Worm (Caenorhabditis elegans) whole organism, young adult: Measurements from ENCODE around the gene R08B4.3.

Experiments
- B0035.1 ChIP-seq: sonication (generic microtip); optimal IDR thresholded peaks from 2 replicates; lab custom pipeline; 2016; ENCODE audit warnings: missing genetic modification characterization, mild to moderate bottlenecking, missing compliant biosample characterization, missing genotype, missing genetic modification reagents
- B0261.1 ChIP-seq: sonication (generic microtip); optimal IDR thresholded peaks from 2 replicates; lab custom pipeline; 2016; ENCODE audit warnings: mild to moderate bottlenecking, missing genetic modification characterization, moderate library complexity, missing compliant biosample characterization
- F10E7.11 ChIP-seq: sonication (generic microtip); optimal IDR thresholded peaks from 2 replicates; lab custom pipeline; 2017; ENCODE audit warnings: mild to moderate bottlenecking, missing genetic modification characterization, moderate library complexity, missing compliant biosample characterization
- F22D6.2 ChIP-seq: sonication (generic microtip); optimal IDR thresholded peaks from 2 replicates; lab custom pipeline; 2016; ENCODE audit warnings: mild to moderate bottlenecking, missing genetic modification characterization, missing compliant biosample characterization
- F23B12.7 ChIP-seq: sonication (generic microtip); optimal IDR thresholded peaks from 2 replicates; lab custom pipeline; 2017; ENCODE audit warnings: missing genetic modification characterization, mild to moderate bottlenecking, missing compliant biosample characterization, antibody characterized with exemption, moderate library complexity; ENCODE audit not compliant: insufficient read depth
- F33H1.4 ChIP-seq: fragments of 200-800 bp; sonication (Bioruptor generic); IDR thresholded peaks from 2 replicates; pipeline ENCODE4 v1.3.6; 2022; ENCODE audit warnings: missing genetic modification reagents, missing genetic modification characterization, missing compliant biosample characterization
- F39B2.1 ChIP-seq: fragments of 200-800 bp; sonication (Bioruptor generic); IDR thresholded peaks from 2 replicates; pipeline ENCODE4 v1.3.6; 2022; ENCODE audit warnings: missing genetic modification reagents, missing genetic modification characterization, missing compliant biosample characterization
- F52B5.7 ChIP-seq: sonication (generic microtip); optimal IDR thresholded peaks from 2 replicates; lab custom pipeline; 2016; ENCODE audit warnings: mild to moderate bottlenecking, missing genetic modification characterization, missing compliant biosample characterization
- T07F8.4 ChIP-seq: sonication (generic microtip); optimal IDR thresholded peaks from 2 replicates; lab custom pipeline; 2016; ENCODE audit warnings: mild to moderate bottlenecking, missing genetic modification characterization, moderate library complexity, missing compliant biosample characterization
- T26A5.8 ChIP-seq: sonication (generic microtip); optimal IDR thresholded peaks from 2 replicates; lab custom pipeline; 2016; ENCODE audit warnings: missing genetic modification characterization, missing compliant biosample characterization
- Y53G8AR.9 ChIP-seq: fragments of 200-800 bp; sonication (Bioruptor generic); conservative IDR thresholded peaks from 2 replicates; pipeline ENCODE4 v1.3.6; 2022; ENCODE audit warnings: missing genetic modification reagents, missing genetic modification characterization, missing compliant biosample characterization
- ama-1 ChIP-seq, 3 experiments: fragments of 150-350 bp in 1 of 3; sonication (generic microtip) in 2 of 3; optimal IDR thresholded peaks; 2 replicates each; lab custom pipeline; 2014 to 2018; ENCODE audit warnings: missing biosample characterization in 2 of 3, missing genetic modification characterization in 2 of 3, missing genetic modification reagents in 2 of 3
- aptf-3 ChIP-seq: fragments of 200-800 bp; sonication (Bioruptor generic); IDR thresholded peaks from 2 replicates; pipeline ENCODE4 v1.3.6; 2022; ENCODE audit warnings: missing genetic modification characterization, missing compliant biosample characterization
- bed-1 ChIP-seq: fragments of 200-800 bp; sonication (Bioruptor generic); IDR thresholded peaks from 2 replicates; pipeline ENCODE4 v1.3.6; 2022; ENCODE audit warnings: missing genetic modification reagents, missing genetic modification characterization, missing compliant biosample characterization
- cebp-2 ChIP-seq: fragments of 200-800 bp; sonication (Bioruptor generic); IDR thresholded peaks from 2 replicates; pipeline ENCODE4 v1.3.6; 2022; ENCODE audit warnings: missing genetic modification characterization, missing compliant biosample characterization
- ceh-40 ChIP-seq: fragments of 200-800 bp; sonication (Bioruptor generic); IDR thresholded peaks from 2 replicates; pipeline ENCODE4 v1.3.6; 2022; ENCODE audit warnings: missing genetic modification characterization, missing compliant biosample characterization
- dox-1 ChIP-seq: fragments of 200-800 bp; sonication (Bioruptor generic); IDR thresholded peaks from 2 replicates; pipeline ENCODE4 v1.3.6; 2022; ENCODE audit warnings: missing genetic modification reagents, missing genetic modification characterization, missing compliant biosample characterization
- dpff-1 ChIP-seq: sonication (generic microtip); optimal IDR thresholded peaks from 2 replicates; lab custom pipeline; 2017; ENCODE audit warnings: mild to moderate bottlenecking, missing genetic modification characterization, missing compliant biosample characterization
- egl-18 ChIP-seq: fragments of 200-800 bp; sonication (Bioruptor generic); IDR thresholded peaks from 2 replicates; pipeline ENCODE4 v1.3.6; 2022; ENCODE audit warnings: missing genetic modification reagents, missing genetic modification characterization, missing compliant biosample characterization
- ekl-4 ChIP-seq: fragments of 200-800 bp; sonication (Bioruptor generic); IDR thresholded peaks from 2 replicates; pipeline ENCODE4 v1.3.6; 2022; ENCODE audit warnings: missing genetic modification reagents, missing genetic modification characterization, missing compliant biosample characterization
- ets-4 ChIP-seq: fragments of 200-800 bp; sonication (Bioruptor generic); optimal IDR thresholded peaks from 2 replicates; lab custom pipeline; 2018; ENCODE audit warnings: mild to moderate bottlenecking, missing genetic modification characterization, missing compliant biosample characterization
- gei-17 ChIP-seq: fragments of 200-800 bp; sonication (Bioruptor generic); optimal IDR thresholded peaks from 2 replicates; lab custom pipeline; 2018; ENCODE audit warnings: mild to moderate bottlenecking, missing genetic modification characterization, missing compliant biosample characterization
- him-1 ChIP-seq: sonication (generic microtip); optimal IDR thresholded peaks from 2 replicates; lab custom pipeline; 2016; ENCODE audit warnings: missing genotype, missing genetic modification reagents, missing genetic modification characterization, missing compliant biosample characterization
- hmg-20 ChIP-seq: fragments of 200-800 bp; sonication (Bioruptor generic); IDR thresholded peaks from 2 replicates; pipeline ENCODE4 v1.3.6; 2022; ENCODE audit warnings: missing genetic modification reagents, missing genetic modification characterization, missing compliant biosample characterization
- hrde-1 ChIP-seq: sonication (generic microtip); optimal IDR thresholded peaks from 2 replicates; lab custom pipeline; 2016; ENCODE audit warnings: missing genetic modification characterization, mild to moderate bottlenecking, missing compliant biosample characterization, moderate library complexity, missing genotype, missing genetic modification reagents, borderline replicate concordance
- let-526 ChIP-seq: fragments of 200-800 bp; sonication (Bioruptor generic); IDR thresholded peaks from 2 replicates; pipeline ENCODE4 v1.3.6; 2022; ENCODE audit warnings: missing genetic modification reagents, missing genetic modification characterization, missing compliant biosample characterization
- lin-26 ChIP-seq: fragments of 200-800 bp; sonication (Bioruptor generic); IDR thresholded peaks from 2 replicates; pipeline ENCODE4 v1.3.6; 2022; ENCODE audit warnings: missing genetic modification reagents, missing genetic modification characterization, missing compliant biosample characterization
- lin-35 ChIP-seq, 3 experiments: fragments of 150-350 bp in 2 of 3; sonication (generic microtip) in 1 of 3; optimal IDR thresholded peaks; 2 replicates each; lab custom pipeline; 2014 to 2018; ENCODE audit warnings: missing biosample characterization in 3 of 3, missing genetic modification characterization in 3 of 3, missing genetic modification reagents in 3 of 3
- lin-40 ChIP-seq: sonication (generic microtip); optimal IDR thresholded peaks from 2 replicates; lab custom pipeline; 2016; ENCODE audit warnings: missing genetic modification characterization, mild to moderate bottlenecking, missing compliant biosample characterization, missing genotype, missing genetic modification reagents
- lin-54 ChIP-seq: fragments of 200-800 bp; sonication (Bioruptor generic); optimal IDR thresholded peaks from 2 replicates; lab custom pipeline; 2018; ENCODE audit warnings: mild to moderate bottlenecking, missing genetic modification characterization, missing compliant biosample characterization
- lir-1 ChIP-seq: fragments of 200-800 bp; sonication (Bioruptor generic); conservative IDR thresholded peaks from 2 replicates; pipeline ENCODE4 v1.3.6; 2022; ENCODE audit warnings: missing genetic modification reagents, missing genetic modification characterization, missing compliant biosample characterization
- mes-4 ChIP-seq: sonication (generic microtip); optimal IDR thresholded peaks from 2 replicates; lab custom pipeline; 2016; ENCODE audit warnings: missing genotype, missing genetic modification characterization, missing compliant biosample characterization
- mxl-1 ChIP-seq: sonication (generic microtip); optimal IDR thresholded peaks from 2 replicates; lab custom pipeline; 2016; ENCODE audit warnings: missing genetic modification characterization, missing compliant biosample characterization
- nhr-80 ChIP-seq: sonication (generic microtip); optimal IDR thresholded peaks from 2 replicates; lab custom pipeline; 2016; ENCODE audit warnings: missing genetic modification characterization, missing compliant biosample characterization
- nhr-90 ChIP-seq: sonication (generic microtip); optimal IDR thresholded peaks from 2 replicates; lab custom pipeline; 2016; ENCODE audit warnings: missing genotype, mild to moderate bottlenecking, missing genetic modification characterization, missing compliant biosample characterization
- pha-4 ChIP-seq: fragments of 150-350 bp; sonication (generic microtip); optimal IDR thresholded peaks from 2 replicates; lab custom pipeline; 2014; ENCODE audit warnings: missing biosample characterization, missing genetic modification reagents, missing genetic modification characterization
- repo-1 ChIP-seq: sonication (generic microtip); optimal IDR thresholded peaks from 2 replicates; lab custom pipeline; 2017; ENCODE audit warnings: mild to moderate bottlenecking, missing genetic modification characterization, missing compliant biosample characterization
- rpc-1 ChIP-seq, 2 experiments: fragments of 150-350 bp in 1 of 2; sonication (generic microtip) in 1 of 2; optimal IDR thresholded peaks; 2 replicates each; lab custom pipeline; 2014 to 2018; ENCODE audit warnings: missing biosample characterization in 1 of 2, missing genetic modification characterization in 1 of 2, missing genetic modification reagents in 1 of 2, missing genotype in 1 of 2
- snpc-3.4 ChIP-seq: sonication (generic microtip); optimal IDR thresholded peaks from 2 replicates; lab custom pipeline; 2017; ENCODE audit warnings: missing genetic modification characterization, mild to moderate bottlenecking, missing compliant biosample characterization, antibody characterized with exemption, moderate library complexity, missing genotype, missing genetic modification reagents
- somi-1 ChIP-seq: fragments of 200-800 bp; sonication (Bioruptor generic); optimal IDR thresholded peaks from 2 replicates; lab custom pipeline; 2018; ENCODE audit warnings: mild to moderate bottlenecking, missing genetic modification characterization, missing compliant biosample characterization
- tbx-9 ChIP-seq: sonication (generic microtip); optimal IDR thresholded peaks from 2 replicates; lab custom pipeline; 2016; ENCODE audit warnings: borderline replicate concordance, missing genetic modification characterization, inconsistent platforms, missing compliant biosample characterization
- xnd-1 ChIP-seq: sonication (generic microtip); optimal IDR thresholded peaks from 2 replicates; lab custom pipeline; 2016; ENCODE audit warnings: missing genotype, missing genetic modification reagents, missing genetic modification characterization, missing compliant biosample characterization
- zim-3 ChIP-seq: sonication (generic microtip); optimal IDR thresholded peaks from 2 replicates; lab custom pipeline; 2017; ENCODE audit warnings: mild to moderate bottlenecking, missing genetic modification characterization, moderate library complexity, missing compliant biosample characterization
- ztf-25 ChIP-seq: fragments of 200-800 bp; sonication (Bioruptor generic); IDR thresholded peaks from 2 replicates; pipeline ENCODE4 v1.3.6; 2022; ENCODE audit warnings: missing genetic modification reagents, missing genetic modification characterization, missing compliant biosample characterization
- ztf-26 ChIP-seq: sonication (generic microtip); optimal IDR thresholded peaks from 2 replicates; lab custom pipeline; 2017; ENCODE audit warnings: missing genetic modification characterization, missing compliant biosample characterization
- ztf-28 ChIP-seq: fragments of 200-800 bp; sonication (Bioruptor generic); IDR thresholded peaks from 2 replicates; pipeline ENCODE4 v1.3.6; 2022; ENCODE audit warnings: missing genetic modification reagents, missing genetic modification characterization, missing compliant biosample characterization

R08B4.3 gene

ce11 chrX:11162778-11163584, 42.2 kb upstream of the R08B4.3 start (continued):
- TF ChIP-seq lir-1 (no peak), ets-4 (no peak), B0035.1 (tag; lab: Kevin White, UChicago) (peak; percentile 5), lin-35 (GFP tag; optimal IDR thresholded peaks at IDR 0.05; lab: Kevin White, UChicago) (no peak), ekl-4 (peak; percentile 34; the same call in 1 of the 2 replicates), ztf-25 (0 out of 2 replicates have a peak, but pooled peaks have one; percentile 61), mes-4 (peak; percentile 34), ztf-26 (no peak), aptf-3 (GFP tag; lab: Robert Waterston, UW) (peak; percentile 51; the same call in 1 of the 2 replicates), cebp-2 (GFP tag; lab: Robert Waterston, UW) (no peak), F39B2.1 (GFP tag; lab: Robert Waterston, UW) (no peak), ztf-28 (GFP tag; lab: Robert Waterston, UW) (0 out of 2 replicates have a peak, but pooled peaks have one; percentile 32), tbx-9 (tag; lab: Kevin White, UChicago) (no peak), hmg-20 (GFP tag; lab: Robert Waterston, UW) (no peak), F52B5.7 (tag; lab: Kevin White, UChicago) (no peak), mxl-1 (peak; percentile 40), zim-3 (tag; lab: Kevin White, UChicago) (peak; percentile 18), F10E7.11 (no peak), F22D6.2 (tag; lab: Kevin White, UChicago) (no peak), T07F8.4 (tag; lab: Kevin White, UChicago) (peak; percentile 46), egl-18 (GFP tag; lab: Robert Waterston, UW) (no peak), rpc-1 (optimal IDR thresholded peaks at IDR 0.05; lab: Kevin White, UChicago) (peak; percentile 85), rpc-1 (tag; optimal IDR thresholded peaks at IDR 0.05; lab: Kevin White, UChicago) (peak; percentile 86), him-1 (tag; lab: Kevin White, UChicago) (peak; percentile 77), let-526 (GFP tag; lab: Robert Waterston, UW) (no peak), B0261.1 (tag; lab: Kevin White, UChicago) (peak; percentile 72), Y53G8AR.9 (no peak), lin-40 (no peak), lin-26 (GFP tag; lab: Robert Waterston, UW) (peak; percentile 87), F23B12.7 (tag; lab: Kevin White, UChicago) (no peak), somi-1 (GFP tag; lab: Kevin White, UChicago) (no peak), ama-1 (optimal IDR thresholded peaks at IDR 0.05; lab: Kevin White, UChicago) (no peak), ama-1 (GFP tag; optimal IDR thresholded peaks at IDR 0.05; lab: Kevin White, UChicago) (peak in 1 of 2 experiments; percentile 55), snpc-3.4 (no peak), ceh-40 (0 out of 2 replicates have a peak, but pooled peaks have one; percentile 63), xnd-1 (tag; lab: Kevin White, UChicago) (no peak), F33H1.4 (GFP tag; lab: Robert Waterston, UW) (no peak), dpff-1 (no peak), T26A5.8 (tag; lab: Kevin White, UChicago) (no peak)

- TF ChIP-seq hrde-1 (tag; lab: Kevin White, UChicago) (no peak), gei-17 (GFP tag; lab: Kevin White, UChicago) (no peak), B0261.1 (tag; lab: Kevin White, UChicago) (no peak), xnd-1 (tag; lab: Kevin White, UChicago) (no peak), bed-1 (GFP tag; lab: Robert Waterston, UW) (no peak), dox-1 (GFP tag; lab: Robert Waterston, UW) (no peak), lin-54 (GFP tag; lab: Kevin White, UChicago) (no peak), repo-1 (tag; lab: Kevin White, UChicago) (no peak), pha-4 (tag; lab: Kevin White, UChicago) (no peak), lin-40 (no peak), nhr-80 (no peak), nhr-90 (tag; lab: Kevin White, UChicago) (no peak)
- TF ChIP-seq, all 124 proteins: peak for 0
Observed at ce11 chrX:11160537-11160936, 39.7 kb upstream of the R08B4.3 start, which contains the start of gene C05C9.1. TSS of gene C05C9.1 (plus strand) at chrX:11160837.
